Fruit fly (Drosophila melanogaster): ENCODE results near the gene CG17129.
A peak's percentile ranks its signal among the peaks of the same experiment; 100 is the strongest.

The CG17129 gene

DNA sequence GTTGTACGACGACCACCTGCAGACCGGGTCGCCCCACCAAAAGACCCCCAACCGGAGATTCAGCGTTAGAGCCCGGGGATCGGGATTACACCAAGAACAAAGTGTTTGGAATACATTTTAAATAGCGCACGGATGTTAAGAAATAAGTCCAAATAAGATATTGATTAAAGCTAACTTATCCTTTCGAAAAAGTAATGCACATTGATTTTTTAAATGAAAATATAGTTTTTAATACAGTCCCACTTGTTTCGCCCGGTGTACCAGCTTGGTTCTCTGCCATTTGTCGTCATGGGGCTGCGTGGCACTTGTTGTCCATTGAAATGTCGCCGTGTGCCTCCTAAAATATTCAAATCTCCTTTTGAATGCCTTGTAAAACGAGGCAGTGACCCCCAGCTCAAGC, 40.9 kb upstream of the CG17129 start (continued):
- TF ChIP-seq abd-A (tag; optimal IDR thresholded peaks at IDR 0.05), result no peak
- no peak for TF ChIP-seq CG6791 (GFP tag; IDR thresholded peaks at IDR 0.05; ENCODE audit: partially characterized antibody)
- no peak for TF ChIP-seq emc (GFP tag; optimal IDR thresholded peaks at IDR 0.05)
- no peak for TF ChIP-seq CG4617 (GFP tag; optimal IDR thresholded peaks at IDR 0.05; ENCODE audit: borderline replicate concordance)
- TF ChIP-seq pho (GFP tag; optimal IDR thresholded peaks at IDR 0.05), result no peak
- peak; percentile 36 for TF ChIP-seq Blimp-1 (GFP tag; optimal IDR thresholded peaks at IDR 0.05)
- TF ChIP-seq sug (tag; optimal IDR thresholded peaks at IDR 0.05), result no peak
- TF ChIP-seq CG6689 (GFP tag; IDR thresholded peaks at IDR 0.05), result peak; percentile 43
- no peak for TF ChIP-seq lbe (GFP tag; optimal IDR thresholded peaks at IDR 0.05)
- no peak for TF ChIP-seq ham (GFP tag; IDR thresholded peaks at IDR 0.05)
- TF ChIP-seq CG12299 (tag; optimal IDR thresholded peaks at IDR 0.05), result no peak
- TF ChIP-seq Med (GFP tag), result peak; percentile 53
- TF ChIP-seq inv (GFP tag; IDR thresholded peaks at IDR 0.05; ENCODE audit: partially characterized antibody), result no peak
- TF ChIP-seq CG4328 (GFP tag; optimal IDR thresholded peaks at IDR 0.05), result no peak
- no peak for TF ChIP-seq fd64A (GFP tag; optimal IDR thresholded peaks at IDR 0.05)
- TF ChIP-seq CkIIα-i1 (GFP tag; IDR thresholded peaks at IDR 0.05), result no peak
- TF ChIP-seq trem (tag; optimal IDR thresholded peaks at IDR 0.05), result no peak
- TF ChIP-seq ttk (GFP tag; IDR thresholded peaks at IDR 0.05), result peak; percentile 48
- TF ChIP-seq HLH4C (GFP tag; IDR thresholded peaks at IDR 0.05; ENCODE audit: partially characterized antibody), result no peak
- peak; percentile 35 for TF ChIP-seq org-1 (GFP tag; optimal IDR thresholded peaks at IDR 0.05)
- TF ChIP-seq CG32767 (GFP tag; IDR thresholded peaks at IDR 0.05), result no peak
- no peak for TF ChIP-seq B-H2 (GFP tag; optimal IDR thresholded peaks at IDR 0.05)
- no peak for TF ChIP-seq CG8089 (GFP tag; optimal IDR thresholded peaks at IDR 0.05)
- no peak for TF ChIP-seq Neu2 (GFP tag; optimal IDR thresholded peaks at IDR 0.05; ENCODE audit: borderline replicate concordance)
- peak; percentile 9 for TF ChIP-seq CG11504 (tag; optimal IDR thresholded peaks at IDR 0.05)
- TF ChIP-seq Ets65A (GFP tag), result no peak
- TF ChIP-seq CG17186 (GFP tag; optimal IDR thresholded peaks at IDR 0.05), result no peak
- TF ChIP-seq H2.0 (GFP tag; IDR thresholded peaks at IDR 0.05), result no peak
- no peak for TF ChIP-seq CG9609 (GFP tag; optimal IDR thresholded peaks at IDR 0.05)
- no peak for TF ChIP-seq twi (tag; optimal IDR thresholded peaks at IDR 0.05)
- TF ChIP-seq Dp (GFP tag; optimal IDR thresholded peaks at IDR 0.05), result no peak
- no peak for TF ChIP-seq Dek (tag; optimal IDR thresholded peaks at IDR 0.05)
- TF ChIP-seq cad (GFP tag; optimal IDR thresholded peaks at IDR 0.05), result no peak
- TF ChIP-seq H15 (GFP tag; IDR thresholded peaks at IDR 0.05), result no peak
- no peak for TF ChIP-seq zen (tag; optimal IDR thresholded peaks at IDR 0.05)
- TF ChIP-seq Sry-δ (GFP tag; optimal IDR thresholded peaks at IDR 0.05), result no peak
- peak; percentile 40 for TF ChIP-seq CG7839 (tag; optimal IDR thresholded peaks at IDR 0.05)
- TF ChIP-seq CG4707 (GFP tag; optimal IDR thresholded peaks at IDR 0.05), result no peak
- TF ChIP-seq Hr3 (GFP tag; optimal IDR thresholded peaks at IDR 0.05), result no peak
- TF ChIP-seq CG31365 (tag; optimal IDR thresholded peaks at IDR 0.05), result no peak
- TF ChIP-seq Doc2 (GFP tag; IDR thresholded peaks at IDR 0.05), result no peak
- no peak for TF ChIP-seq p53 (GFP tag; optimal IDR thresholded peaks at IDR 0.05)
- no peak for TF ChIP-seq CG9437 (GFP tag; optimal IDR thresholded peaks at IDR 0.05)

DNA sequence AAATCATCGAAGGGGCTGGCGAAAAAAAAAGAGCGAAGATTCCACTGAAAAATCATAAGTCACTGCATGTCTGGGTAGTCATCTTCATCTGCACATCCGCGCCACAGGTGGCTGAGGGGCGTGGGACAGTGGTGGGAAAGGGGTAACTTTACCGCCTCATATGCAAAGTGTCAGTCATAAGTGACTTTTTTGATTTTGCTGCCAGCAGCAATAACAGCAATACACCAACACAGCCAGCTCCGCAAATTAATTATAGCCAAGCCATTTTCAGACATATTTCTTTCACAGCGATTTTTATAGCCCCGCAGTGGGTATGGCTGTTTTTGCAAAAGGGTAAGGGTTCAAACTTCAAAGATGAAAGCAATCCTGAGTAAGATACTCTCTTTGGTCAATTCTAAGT, 38.3 kb upstream of the CG17129 start:
- no peak for TF ChIP-seq NfI (GFP tag; optimal IDR thresholded peaks at IDR 0.05)
- no peak for TF ChIP-seq CG12219 (GFP tag; optimal IDR thresholded peaks at IDR 0.05)
- peak; percentile 58 for TF ChIP-seq sens (GFP tag)
- TF ChIP-seq hth (optimal IDR thresholded peaks at IDR 0.05), result no peak
- TF ChIP-seq C15 (GFP tag; IDR thresholded peaks at IDR 0.05), result no peak
- TF ChIP-seq seq (GFP tag; IDR thresholded peaks at IDR 0.05), result no peak
- no peak for TF ChIP-seq disco-r (GFP tag; optimal IDR thresholded peaks at IDR 0.05)
- no peak for TF ChIP-seq tna (GFP tag; IDR thresholded peaks at IDR 0.05; ENCODE audit: partially characterized antibody)
- no peak for TF ChIP-seq corto (GFP tag; optimal IDR thresholded peaks at IDR 0.05)
- TF ChIP-seq Side (GFP tag; optimal IDR thresholded peaks at IDR 0.05), result no peak
- 0 out of 3 replicates have a peak, but pooled peaks have one; percentile 16 for TF ChIP-seq CG2199 (GFP tag; IDR thresholded peaks at IDR 0.05)
- TF ChIP-seq lab (GFP tag; optimal IDR thresholded peaks at IDR 0.05), result no peak
- TF ChIP-seq fd64A (GFP tag; optimal IDR thresholded peaks at IDR 0.05), result no peak
